Worm (Caenorhabditis elegans): ENCODE measurements around the gene Y110A2AR.1.

DNA sequence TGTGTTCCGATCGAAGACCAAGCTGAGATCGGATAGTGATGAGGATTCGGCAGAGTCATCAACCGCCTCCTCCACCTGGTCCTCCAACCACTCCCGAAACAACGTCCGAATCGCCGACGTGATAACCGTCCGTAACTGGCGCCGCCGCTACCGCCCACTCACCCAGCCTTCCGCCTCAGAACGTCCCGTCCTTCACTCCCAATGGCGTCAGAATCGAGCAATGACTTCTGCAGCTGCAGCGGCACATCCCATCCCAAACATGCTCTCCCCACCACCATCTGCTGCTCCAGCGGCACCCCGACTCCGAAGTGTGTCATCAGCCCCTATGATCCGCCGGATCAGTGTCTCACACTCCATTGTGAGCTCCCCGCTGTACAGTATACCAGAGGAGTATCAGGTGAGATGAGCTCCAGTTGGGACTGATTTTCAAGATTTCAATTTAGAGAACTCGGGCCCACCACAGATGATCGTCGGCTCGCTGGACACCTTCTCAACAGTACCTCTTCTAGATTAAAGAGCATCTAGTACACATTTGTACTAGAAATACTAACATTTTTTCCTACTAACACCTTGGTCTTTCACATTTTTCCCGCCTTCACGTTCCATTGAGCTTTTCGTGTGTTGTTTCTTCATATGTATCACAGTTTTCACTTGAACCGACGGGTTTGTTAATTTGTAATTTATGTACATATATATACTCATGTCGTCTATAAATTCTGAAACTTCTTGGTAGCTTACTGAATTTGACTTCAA, 6.5 kb downstream of the Y110A2AR.1 start:
- TF ChIP-seq klf-2 (GFP tag; conservative IDR thresholded peaks at IDR 0.05) (no peak), ztf-23 (GFP tag; IDR thresholded peaks at IDR 0.05) (no peak), T22C8.4 (GFP tag; IDR thresholded peaks at IDR 0.05) (no peak), tab-1 (GFP tag; IDR thresholded peaks at IDR 0.05) (no peak)
